Worm (Caenorhabditis elegans): ENCODE data around the gene T24E12.3.

ce11 chrII:3823855-3824254, 48.0 kb downstream of the T24E12.3 start, which contains the start of gene skr-15:
- no peak for TF ChIP-seq ahr-1 (tag; optimal IDR thresholded peaks at IDR 0.05)
- no peak for TF ChIP-seq nhr-11 (tag; optimal IDR thresholded peaks at IDR 0.05)
- TF ChIP-seq elt-4 (tag; optimal IDR thresholded peaks at IDR 0.05), result no peak
- no peak for TF ChIP-seq rnt-1 (tag; optimal IDR thresholded peaks at IDR 0.05)
- no peak for TF ChIP-seq pqm-1 (tag; optimal IDR thresholded peaks at IDR 0.05)
- TF ChIP-seq ceh-2 (tag; optimal IDR thresholded peaks at IDR 0.05), result no peak
- TF ChIP-seq pha-4 (tag; optimal IDR thresholded peaks at IDR 0.05), result no peak
- TF ChIP-seq gmeb-2 (tag; optimal IDR thresholded peaks at IDR 0.05), result no peak
- TF ChIP-seq K09A11.1 (tag; optimal IDR thresholded peaks at IDR 0.05; ENCODE audit: insufficient read depth), result no peak
- no peak for TF ChIP-seq sox-4 (tag; optimal IDR thresholded peaks at IDR 0.05)
- TF ChIP-seq lin-11 (tag; optimal IDR thresholded peaks at IDR 0.05), result no peak
- no peak for TF ChIP-seq elt-2 (tag; optimal IDR thresholded peaks at IDR 0.05)

Data from whole organism, late embryonic.